Worm (Caenorhabditis elegans): ENCODE results near the gene Y66D12A.13.

DNA sequence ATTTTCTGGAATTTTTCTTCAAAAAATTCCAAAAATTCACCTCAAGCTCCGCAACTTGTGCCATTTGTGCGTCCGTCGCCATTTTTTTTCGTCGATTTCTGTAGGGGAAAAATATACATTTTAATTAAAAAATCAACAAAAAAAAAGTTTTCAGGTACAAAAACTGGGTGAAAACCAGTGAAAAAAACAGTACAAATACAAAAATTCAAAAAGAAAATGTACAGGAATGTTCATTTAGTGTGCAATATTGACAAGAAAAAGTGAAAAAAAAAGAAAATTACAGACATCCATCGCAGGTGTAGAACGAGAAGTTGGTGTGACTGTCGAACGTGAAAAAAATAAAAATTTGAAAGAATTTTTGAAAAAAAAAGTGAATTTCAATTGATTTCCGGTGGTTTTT lies 45.4 kb upstream of the Y66D12A.13 start, which contains the start of gene tin-10:
- TF ChIP-seq him-1 (tag; optimal IDR thresholded peaks at IDR 0.05) (no peak), W03F9.2 (tag; optimal IDR thresholded peaks at IDR 0.05) (no peak)
